Worm (Caenorhabditis elegans) whole organism, young adult: ENCODE measurements around the gene trp-1.

Source experiments
- F49E8.2 ChIP-seq: sonication (generic microtip); optimal IDR thresholded peaks from 3 replicates; lab custom pipeline; 2017; ENCODE audit warnings: missing genetic modification characterization, mild to moderate bottlenecking, missing compliant biosample characterization, antibody characterized with exemption, moderate library complexity; ENCODE audit not compliant: insufficient read depth
- bed-2 ChIP-seq: fragments of 200-800 bp; sonication (Bioruptor generic); IDR thresholded peaks from 2 replicates; pipeline ENCODE4 v1.3.6; 2022; ENCODE audit warnings: missing genetic modification reagents, missing genetic modification characterization, missing compliant biosample characterization
- ceh-27 ChIP-seq: fragments of 200-800 bp; sonication (Bioruptor generic); optimal IDR thresholded peaks from 2 replicates; lab custom pipeline; 2018; ENCODE audit warnings: mild to moderate bottlenecking, missing genetic modification characterization, moderate library complexity, missing compliant biosample characterization
- ekl-4 ChIP-seq: fragments of 200-800 bp; sonication (Bioruptor generic); IDR thresholded peaks from 2 replicates; pipeline ENCODE4 v1.3.6; 2022; ENCODE audit warnings: missing genetic modification reagents, missing genetic modification characterization, missing compliant biosample characterization
- fkh-3 ChIP-seq: sonication (generic microtip); optimal IDR thresholded peaks from 2 replicates; lab custom pipeline; 2016; ENCODE audit warnings: mild to moderate bottlenecking, missing genetic modification characterization, missing compliant biosample characterization
- hmg-1.2 ChIP-seq: fragments of 200-800 bp; sonication (Bioruptor generic); IDR thresholded peaks from 2 replicates; pipeline ENCODE4 v1.3.6; 2022; ENCODE audit warnings: missing genetic modification reagents, missing genetic modification characterization, missing compliant biosample characterization
- nhr-27 ChIP-seq: fragments of 200-800 bp; sonication (Bioruptor generic); optimal IDR thresholded peaks from 2 replicates; lab custom pipeline; 2018; ENCODE audit warnings: mild to moderate bottlenecking, missing genetic modification characterization, moderate library complexity, missing compliant biosample characterization
- pha-4 ChIP-seq: fragments of 150-350 bp; sonication (generic microtip); optimal IDR thresholded peaks from 2 replicates; lab custom pipeline; 2014; ENCODE audit warnings: missing biosample characterization, missing genetic modification reagents, missing genetic modification characterization

- TF ChIP-seq pha-4 (tag; lab: Kevin White, UChicago) (no peak), fkh-3 (tag; lab: Kevin White, UChicago) (no peak), bed-2 (no peak), ceh-27 (GFP tag; lab: Kevin White, UChicago) (no peak), hmg-1.2 (no peak), F49E8.2 (tag; lab: Kevin White, UChicago) (no peak), ekl-4 (no peak), nhr-27 (tag; lab: Kevin White, UChicago) (no peak)
Measured at ce11 chrIII:8519886-8520285, 15.0 kb upstream of the trp-1 start, which contains the start of gene ZC21.8.
